Fruit fly (Drosophila melanogaster) whole organism, embryonic: ENCODE measurements around the gene sicily.

ENCODE experiments used
- B-H2 ChIP-seq: fragments of 200-800 bp; sonication (Bioruptor generic); optimal IDR thresholded peaks from 2 replicates; lab custom pipeline; 2018; ENCODE audit warnings: missing biosample characterization, mild to moderate bottlenecking, missing genetic modification characterization
- Bdp1 ChIP-seq: fragments of 200-800 bp; sonication (Bioruptor generic); optimal IDR thresholded peaks from 3 replicates; lab custom pipeline; 2016; ENCODE audit warnings: missing biosample characterization, missing genetic modification characterization
- CG10267 ChIP-seq: fragments of 200-800 bp; sonication (Bioruptor generic); optimal IDR thresholded peaks from 2 replicates; lab custom pipeline; 2018; ENCODE audit warnings: missing biosample characterization, mild to moderate bottlenecking, missing genetic modification characterization, moderate library complexity
- CG11456 ChIP-seq: fragments of 200-800 bp; sonication (Bioruptor generic); IDR thresholded peaks from 3 replicates; pipeline ENCODE4 v1.3.6; 2022; ENCODE audit warnings: missing biosample characterization, missing genetic modification characterization
- CG12104 ChIP-seq: fragments of 200-800 bp; sonication (Bioruptor generic); optimal IDR thresholded peaks from 3 replicates; lab custom pipeline; 2016; ENCODE audit warnings: missing biosample characterization, missing genetic modification characterization
- CG12155 ChIP-seq: fragments of 200-800 bp; sonication (Bioruptor generic); optimal IDR thresholded peaks from 3 replicates; lab custom pipeline; 2016; ENCODE audit warnings: missing biosample characterization, missing genetic modification characterization
- CG12236 ChIP-seq: fragments of 200-800 bp; sonication (Bioruptor generic); optimal IDR thresholded peaks from 2 replicates; lab custom pipeline; 2016; ENCODE audit warnings: missing biosample characterization, missing genetic modification characterization
- CG13624 ChIP-seq: fragments of 200-800 bp; sonication (Bioruptor generic); optimal IDR thresholded peaks from 2 replicates; lab custom pipeline; 2016; ENCODE audit warnings: missing biosample characterization, missing genetic modification characterization
- CG14860 ChIP-seq: fragments of 200-800 bp; sonication (Bioruptor generic); IDR thresholded peaks from 3 replicates; pipeline ENCODE4 v1.3.6; 2022; ENCODE audit warnings: missing biosample characterization, missing genetic modification characterization; ENCODE audit not compliant: partially characterized antibody
- CG1603 ChIP-seq: fragments of 200-800 bp; sonication (Bioruptor generic); optimal IDR thresholded peaks from 2 replicates; lab custom pipeline; 2019; ENCODE audit warnings: missing biosample characterization, mild to moderate bottlenecking, missing genetic modification characterization, moderate library complexity
- CG16813 ChIP-seq: fragments of 200-800 bp; sonication (Bioruptor generic); IDR thresholded peaks from 3 replicates; pipeline ENCODE4 v1.3.6; 2022; ENCODE audit warnings: missing biosample characterization, missing genetic modification characterization; ENCODE audit not compliant: partially characterized antibody
- CG3281 ChIP-seq: fragments of 200-800 bp; sonication (Bioruptor generic); optimal IDR thresholded peaks from 3 replicates; lab custom pipeline; 2017; ENCODE audit warnings: missing biosample characterization, mild to moderate bottlenecking, missing genetic modification characterization
- CG3847 ChIP-seq: fragments of 200-800 bp; sonication (Bioruptor generic); IDR thresholded peaks from 2 replicates; pipeline ENCODE4 v1.3.6; 2022; ENCODE audit warnings: missing biosample characterization, missing genetic modification characterization
- CG3995 ChIP-seq: fragments of 200-800 bp; sonication (Bioruptor generic); optimal IDR thresholded peaks from 3 replicates; lab custom pipeline; 2016; ENCODE audit warnings: missing biosample characterization, missing genetic modification characterization
- CG4328 ChIP-seq: fragments of 200-800 bp; sonication (Bioruptor generic); optimal IDR thresholded peaks from 3 replicates; lab custom pipeline; 2017; ENCODE audit warnings: missing biosample characterization, missing genetic modification reagents, missing genetic modification characterization
- CHES-1-like ChIP-seq: fragments of 200-800 bp; sonication (Bioruptor generic); optimal IDR thresholded peaks from 2 replicates; lab custom pipeline; 2016; ENCODE audit warnings: missing biosample characterization, missing genetic modification characterization
- CoRest ChIP-seq: fragments of 200-800 bp; sonication (Bioruptor generic); optimal IDR thresholded peaks from 3 replicates; lab custom pipeline; 2018; ENCODE audit warnings: missing biosample characterization, mild to moderate bottlenecking, missing genetic modification characterization, moderate library complexity
- CrebB ChIP-seq: fragments of 200-800 bp; sonication (Bioruptor generic); optimal IDR thresholded peaks from 3 replicates; lab custom pipeline; 2018; ENCODE audit warnings: missing biosample characterization, mild to moderate bottlenecking, missing genetic modification characterization
- D19A ChIP-seq: fragments of 200-800 bp; optimal IDR thresholded peaks from 3 replicates; lab custom pipeline; 2019; ENCODE audit warnings: missing biosample characterization, mild to moderate bottlenecking, missing genetic modification characterization, moderate library complexity
- Dip3 ChIP-seq: fragments of 200-800 bp; sonication (Bioruptor generic); optimal IDR thresholded peaks from 3 replicates; lab custom pipeline; 2016; ENCODE audit warnings: missing biosample characterization, missing genetic modification characterization
- Dref ChIP-seq: fragments of 200-800 bp; sonication (Bioruptor generic); IDR thresholded peaks from 2 replicates; pipeline ENCODE4 v1.3.6; 2022; ENCODE audit warnings: missing biosample characterization, missing genetic modification characterization
- GATAe ChIP-seq: fragments of 200-800 bp; sonication (Bioruptor generic); conservative IDR thresholded peaks from 2 replicates; pipeline ENCODE4 v1.3.6; 2022; ENCODE audit warnings: missing biosample characterization, missing genetic modification characterization
- HLH4C ChIP-seq: fragments of 200-800 bp; sonication (Bioruptor generic); IDR thresholded peaks from 3 replicates; pipeline ENCODE4 v1.3.6; 2022; ENCODE audit warnings: missing biosample characterization, missing genetic modification characterization; ENCODE audit not compliant: partially characterized antibody
- Hand ChIP-seq: fragments of 200-800 bp; sonication (Bioruptor generic); optimal IDR thresholded peaks from 2 replicates; lab custom pipeline; 2017; ENCODE audit warnings: mild to moderate bottlenecking, missing biosample characterization, missing genetic modification reagents, missing genetic modification characterization
- Jarid2 ChIP-seq: fragments of 200-800 bp; sonication (Bioruptor generic); optimal IDR thresholded peaks from 3 replicates; lab custom pipeline; 2017; ENCODE audit warnings: mild to moderate bottlenecking, missing biosample characterization, missing genetic modification reagents, missing genetic modification characterization
- MTF-1 ChIP-seq: fragments of 200-800 bp; sonication (Bioruptor generic); optimal IDR thresholded peaks from 2 replicates; lab custom pipeline; 2018; ENCODE audit warnings: missing biosample characterization, mild to moderate bottlenecking, missing genetic modification characterization, borderline replicate concordance
- Max ChIP-seq: fragments of 200-800 bp; sonication (Bioruptor generic); optimal IDR thresholded peaks from 2 replicates; lab custom pipeline; 2016; ENCODE audit warnings: missing biosample characterization, mild to moderate bottlenecking, missing genetic modification characterization
- Sry-δ ChIP-seq: fragments of 200-800 bp; sonication (Bioruptor generic); optimal IDR thresholded peaks from 2 replicates; lab custom pipeline; 2016; ENCODE audit warnings: missing biosample characterization, missing genetic modification characterization
- TFAM ChIP-seq: fragments of 200-800 bp; sonication (Bioruptor generic); optimal IDR thresholded peaks from 2 replicates; lab custom pipeline; 2017; ENCODE audit warnings: missing biosample characterization, missing genetic modification characterization, inconsistent platforms
- al ChIP-seq: fragments of 200-800 bp; sonication (Bioruptor generic); IDR thresholded peaks from 2 replicates; pipeline ENCODE4 v1.3.6; 2022; ENCODE audit warnings: missing biosample characterization, missing genetic modification characterization
- aop ChIP-seq: fragments of 200-800 bp; sonication (Bioruptor generic); IDR thresholded peaks from 2 replicates; pipeline ENCODE4 v1.3.6; 2022; ENCODE audit warnings: missing biosample characterization, missing genetic modification characterization
- ash1 ChIP-seq: fragments of 200-800 bp; sonication (Bioruptor generic); optimal IDR thresholded peaks from 2 replicates; lab custom pipeline; 2018; ENCODE audit warnings: missing biosample characterization, mild to moderate bottlenecking, missing genetic modification characterization
- az2 ChIP-seq: fragments of 200-800 bp; sonication (Bioruptor generic); optimal IDR thresholded peaks from 3 replicates; lab custom pipeline; 2016; ENCODE audit warnings: missing biosample characterization, missing genetic modification characterization
- bsh ChIP-seq, 2 experiments: fragments of 200-800 bp; sonication (Bioruptor generic); optimal IDR thresholded peaks; 2 replicates each; lab custom pipeline; 2017 to 2018; ENCODE audit warnings: mild to moderate bottlenecking in 2 of 2, missing biosample characterization in 2 of 2, missing genetic modification characterization in 2 of 2, moderate library complexity in 1 of 2
- chm ChIP-seq: fragments of 200-800 bp; sonication (Bioruptor generic); IDR thresholded peaks from 2 replicates; pipeline ENCODE4 v1.3.6; 2022; ENCODE audit warnings: missing biosample characterization, missing genetic modification characterization
- eve ChIP-seq, 2 experiments: fragments of >200 bp; optimal IDR thresholded peaks; 2 replicates each; lab custom pipeline; 2017; ENCODE audit warnings: missing biosample characterization in 2 of 2, missing genetic modification characterization in 2 of 2
- grn ChIP-seq: fragments of 200-800 bp; sonication (Bioruptor generic); optimal IDR thresholded peaks from 3 replicates; lab custom pipeline; 2017; ENCODE audit warnings: missing biosample characterization, missing genetic modification characterization
- ind ChIP-seq: fragments of 200-800 bp; sonication (Bioruptor generic); optimal IDR thresholded peaks from 3 replicates; lab custom pipeline; 2016; ENCODE audit warnings: missing biosample characterization, missing genetic modification characterization
- klu ChIP-seq: fragments of 200-800 bp; sonication (Bioruptor generic); IDR thresholded peaks from 2 replicates; pipeline ENCODE4 v1.3.6; 2022; ENCODE audit warnings: missing biosample characterization, missing genetic modification characterization
- knrl ChIP-seq: fragments of 200-800 bp; sonication (Bioruptor generic); IDR thresholded peaks from 3 replicates; pipeline ENCODE4 v1.3.6; 2022; ENCODE audit warnings: missing biosample characterization, missing genetic modification characterization; ENCODE audit not compliant: partially characterized antibody
- lab ChIP-seq: fragments of 200-800 bp; sonication (Bioruptor generic); optimal IDR thresholded peaks from 3 replicates; lab custom pipeline; 2017; ENCODE audit warnings: missing biosample characterization, missing genetic modification characterization, mild to moderate bottlenecking, moderate library complexity, missing genetic modification reagents
- prd ChIP-seq, 3 experiments: fragments of >200 bp in 2 of 3; fragments of 200-800 bp in 1 of 3; sonication (Bioruptor generic) in 1 of 3; optimal IDR thresholded peaks in 2 of 3; IDR thresholded peaks in 1 of 3; 2 replicates in 2 of 3; 3 replicates in 1 of 3; pipeline versions ENCODE4 v1.3.6 to Lab custom; 2017 to 2022; ENCODE audit warnings: missing biosample characterization in 1 of 3, missing genetic modification characterization in 1 of 3
- run ChIP-seq: fragments of 200-800 bp; sonication (Bioruptor generic); optimal IDR thresholded peaks from 3 replicates; lab custom pipeline; 2018; ENCODE audit warnings: missing biosample characterization, mild to moderate bottlenecking, missing genetic modification characterization
- scrt ChIP-seq: fragments of 200-800 bp; sonication (Bioruptor generic); optimal IDR thresholded peaks from 2 replicates; lab custom pipeline; 2018; ENCODE audit warnings: missing biosample characterization, mild to moderate bottlenecking, missing genetic modification characterization, moderate library complexity
- sna ChIP-seq: fragments of 200-800 bp; sonication (Bioruptor generic); IDR thresholded peaks from 2 replicates; pipeline ENCODE4 v1.3.6; 2022; ENCODE audit warnings: missing biosample characterization, missing genetic modification characterization; ENCODE audit not compliant: partially characterized antibody
- tup ChIP-seq: fragments of 200-800 bp; sonication (Bioruptor generic); optimal IDR thresholded peaks from 2 replicates; lab custom pipeline; 2016; ENCODE audit warnings: missing biosample characterization, mild to moderate bottlenecking, missing genetic modification characterization, moderate library complexity
- unc-4 ChIP-seq: fragments of 200-800 bp; sonication (Bioruptor generic); IDR thresholded peaks from 2 replicates; pipeline ENCODE4 v1.3.6; 2022; ENCODE audit warnings: missing biosample characterization, missing genetic modification characterization; ENCODE audit not compliant: partially characterized antibody
- wdn ChIP-seq: fragments of 200-800 bp; sonication (Bioruptor generic); IDR thresholded peaks from 2 replicates; pipeline ENCODE4 v1.3.6; 2022; ENCODE audit warnings: missing biosample characterization, missing genetic modification characterization
- wor ChIP-seq: fragments of 200-800 bp; sonication (Bioruptor generic); IDR thresholded peaks from 2 replicates; pipeline ENCODE4 v1.3.6; 2022; ENCODE audit warnings: missing biosample characterization, missing genetic modification characterization

Gene sicily

DNA sequence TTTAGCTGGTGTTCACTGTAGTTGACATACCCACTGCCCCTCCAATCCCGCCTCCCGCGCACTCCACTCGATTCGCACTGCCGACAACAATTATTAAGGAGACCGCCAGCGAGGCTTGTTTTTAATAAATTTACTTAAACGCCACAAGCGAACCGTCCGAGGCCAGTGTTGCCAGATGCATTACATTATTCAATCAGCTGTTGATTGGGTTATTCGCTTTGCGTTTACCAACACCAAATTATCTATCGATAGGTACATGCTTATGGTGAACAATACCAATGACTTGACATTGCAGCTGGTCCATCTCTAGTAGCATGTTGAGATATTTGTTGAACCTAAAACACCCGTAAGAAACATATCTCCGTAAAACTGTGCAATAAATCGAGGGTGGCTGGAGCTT lies 4.6 kb upstream of the sicily start, which contains the start of the genes CG10353 and SelG (continued):
- TF ChIP-seq prd (optimal IDR thresholded peaks at IDR 0.05; lab: Kevin White, UChicago): no peak
- TF ChIP-seq prd (GFP tag; IDR thresholded peaks at IDR 0.05; lab: Robert Waterston, UW): 0 out of 3 replicates have a peak, but pooled peaks have one; percentile 12
- TF ChIP-seq CG4328: no peak
- peak; percentile 77 for TF ChIP-seq Dref (GFP tag; lab: Robert Waterston, UW)
- peak; percentile 70 for TF ChIP-seq CHES-1-like (GFP tag; lab: Kevin White, UChicago)
- peak; percentile 76 for TF ChIP-seq sna
- peak; percentile 65 for TF ChIP-seq CG14860
- no peak for TF ChIP-seq klu (GFP tag; lab: Robert Waterston, UW)
- peak; percentile 56 for TF ChIP-seq MTF-1 (GFP tag; lab: Kevin White, UChicago)
- peak; percentile 95 for TF ChIP-seq CG10267 (tag; lab: Kevin White, UChicago)
- peak; percentile 95 for TF ChIP-seq Sry-δ (GFP tag; lab: Kevin White, UChicago)
- TF ChIP-seq GATAe (GFP tag; lab: Robert Waterston, UW): no peak
- peak; percentile 82 for TF ChIP-seq unc-4 (GFP tag; lab: Robert Waterston, UW)
- TF ChIP-seq ind: peak; percentile 34
- TF ChIP-seq CG12236 (GFP tag; lab: Kevin White, UChicago): no peak
- no peak for TF ChIP-seq TFAM (GFP tag; lab: Kevin White, UChicago)
- peak; percentile 23 for TF ChIP-seq scrt (GFP tag; lab: Kevin White, UChicago)
- peak; percentile 76 for TF ChIP-seq CG3995 (GFP tag; lab: Kevin White, UChicago)
- no peak for TF ChIP-seq az2
- TF ChIP-seq chm: peak; percentile 49; the same call in 1 of the 2 replicates
- no peak for TF ChIP-seq run (tag; lab: Kevin White, UChicago)
- peak; percentile 24 for TF ChIP-seq CG3281
- peak; percentile 87 for TF ChIP-seq B-H2 (GFP tag; lab: Kevin White, UChicago)
- peak; percentile 33 for TF ChIP-seq CG12155
- peak; percentile 10 for TF ChIP-seq ash1 (GFP tag; lab: Kevin White, UChicago)
- TF ChIP-seq knrl (GFP tag; lab: Robert Waterston, UW): peak; percentile 83
- peak; percentile 10 for TF ChIP-seq tup (GFP tag; lab: Kevin White, UChicago)
- TF ChIP-seq Max: peak; percentile 49
- peak; percentile 44 for TF ChIP-seq Dip3 (GFP tag; lab: Kevin White, UChicago)
- peak; percentile 79 for TF ChIP-seq CG16813 (GFP tag; lab: Robert Waterston, UW)
- peak; percentile 54; the same call in 1 of the 3 replicates for TF ChIP-seq CG11456
- TF ChIP-seq CoRest: peak; percentile 0
- 0 out of 2 replicates have a peak, but pooled peaks have one; percentile 29 for TF ChIP-seq wdn
- TF ChIP-seq lab (GFP tag; lab: Kevin White, UChicago): peak; percentile 51
- no peak for TF ChIP-seq Hand
- no peak for TF ChIP-seq eve (GFP tag; optimal IDR thresholded peaks at IDR 0.05; lab: Kevin White, UChicago)
- TF ChIP-seq CG1603: peak; percentile 80
- no peak for TF ChIP-seq grn (GFP tag; lab: Kevin White, UChicago)
- peak; percentile 33 for TF ChIP-seq D19A (tag; lab: Kevin White, UChicago)
- TF ChIP-seq CG12104 (GFP tag; lab: Kevin White, UChicago): no peak
- no peak for TF ChIP-seq al
- TF ChIP-seq aop (GFP tag; lab: Robert Waterston, UW): no peak
- TF ChIP-seq CG3847 (GFP tag; lab: Robert Waterston, UW): peak; percentile 68
- no peak for TF ChIP-seq wor
- peak; percentile 14 for TF ChIP-seq Jarid2 (GFP tag; lab: Kevin White, UChicago)
- TF ChIP-seq HLH4C (GFP tag; lab: Robert Waterston, UW): peak; percentile 70
- TF ChIP-seq bsh (GFP tag; optimal IDR thresholded peaks at IDR 0.05; lab: Kevin White, UChicago): no peak
- TF ChIP-seq CG13624 (GFP tag; lab: Kevin White, UChicago): peak; percentile 59
- TF ChIP-seq Bdp1: peak; percentile 51
- TF ChIP-seq CrebB (tag; lab: Kevin White, UChicago): peak; percentile 21
